Fruit fly (Drosophila melanogaster) whole organism, embryonic: ENCODE data around the gene CG10674.

Experiments
- B-H1 ChIP-seq: fragments of 200-800 bp; sonication (Bioruptor generic); IDR thresholded peaks from 3 replicates; pipeline ENCODE4 v1.3.6; 2022; ENCODE audit warnings: missing biosample characterization, missing genetic modification characterization
- BtbVII ChIP-seq: fragments of 200-800 bp; sonication (Bioruptor generic); optimal IDR thresholded peaks from 3 replicates; lab custom pipeline; 2017; ENCODE audit warnings: missing biosample characterization, mild to moderate bottlenecking, missing genetic modification characterization
- CG10959 ChIP-seq: fragments of 200-800 bp; sonication (Bioruptor generic); IDR thresholded peaks from 2 replicates; pipeline ENCODE4 v1.3.6; 2022; ENCODE audit warnings: missing biosample characterization, missing genetic modification characterization
- CG12071 ChIP-seq: fragments of 200-800 bp; sonication (Bioruptor generic); optimal IDR thresholded peaks from 3 replicates; lab custom pipeline; 2018; ENCODE audit warnings: missing biosample characterization, mild to moderate bottlenecking, missing genetic modification characterization
- CG13775 ChIP-seq: fragments of 200-800 bp; sonication (Bioruptor generic); optimal IDR thresholded peaks from 3 replicates; lab custom pipeline; 2017; ENCODE audit warnings: missing biosample characterization, mild to moderate bottlenecking, missing genetic modification characterization
- CG2678 ChIP-seq: fragments of 200-800 bp; sonication (Bioruptor generic); optimal IDR thresholded peaks from 3 replicates; lab custom pipeline; 2019; ENCODE audit warnings: missing biosample characterization, mild to moderate bottlenecking, missing genetic modification characterization, moderate library complexity
- CG3163 ChIP-seq: fragments of 200-800 bp; sonication (Bioruptor generic); optimal IDR thresholded peaks from 3 replicates; lab custom pipeline; 2016; ENCODE audit warnings: missing biosample characterization, missing genetic modification characterization
- CG4424 ChIP-seq: fragments of 200-800 bp; sonication (Bioruptor generic); optimal IDR thresholded peaks from 3 replicates; lab custom pipeline; 2016; ENCODE audit warnings: missing biosample characterization, missing genetic modification characterization
- CG6254 ChIP-seq: fragments of 200-800 bp; sonication (Bioruptor generic); optimal IDR thresholded peaks from 3 replicates; lab custom pipeline; 2017; ENCODE audit warnings: mild to moderate bottlenecking, missing biosample characterization, missing genetic modification reagents, missing genetic modification characterization
- CG6689 ChIP-seq: fragments of 200-800 bp; sonication (Bioruptor generic); IDR thresholded peaks from 2 replicates; pipeline ENCODE4 v1.3.6; 2022; ENCODE audit warnings: missing biosample characterization, missing genetic modification characterization
- CG7839 ChIP-seq: fragments of 200-800 bp; sonication (Bioruptor generic); optimal IDR thresholded peaks from 3 replicates; lab custom pipeline; 2018; ENCODE audit warnings: missing biosample characterization, mild to moderate bottlenecking, missing genetic modification characterization, moderate library complexity
- CG9437 ChIP-seq: fragments of 200-800 bp; sonication (Bioruptor generic); optimal IDR thresholded peaks from 2 replicates; lab custom pipeline; 2018; ENCODE audit warnings: missing biosample characterization, mild to moderate bottlenecking, missing genetic modification characterization
- CoRest ChIP-seq: fragments of 200-800 bp; sonication (Bioruptor generic); optimal IDR thresholded peaks from 3 replicates; lab custom pipeline; 2018; ENCODE audit warnings: missing biosample characterization, mild to moderate bottlenecking, missing genetic modification characterization, moderate library complexity
- Dbx ChIP-seq: fragments of 200-800 bp; sonication (Bioruptor generic); IDR thresholded peaks from 3 replicates; pipeline ENCODE4 v1.3.6; 2022; ENCODE audit warnings: missing biosample characterization, missing genetic modification characterization
- Dip3 ChIP-seq: fragments of 200-800 bp; sonication (Bioruptor generic); optimal IDR thresholded peaks from 3 replicates; lab custom pipeline; 2016; ENCODE audit warnings: missing biosample characterization, missing genetic modification characterization
- Drgx ChIP-seq: fragments of 200-800 bp; sonication (Bioruptor generic); IDR thresholded peaks from 2 replicates; pipeline ENCODE4 v1.3.6; 2022; ENCODE audit warnings: missing biosample characterization, missing genetic modification characterization
- GATAe ChIP-seq: fragments of 200-800 bp; sonication (Bioruptor generic); conservative IDR thresholded peaks from 2 replicates; pipeline ENCODE4 v1.3.6; 2022; ENCODE audit warnings: missing biosample characterization, missing genetic modification characterization
- Gug ChIP-seq: fragments of 200-800 bp; sonication (Bioruptor generic); IDR thresholded peaks from 4 replicates; pipeline ENCODE4 v1.3.6; 2022; ENCODE audit warnings: missing biosample characterization, missing genetic modification characterization
- Hand ChIP-seq: fragments of 200-800 bp; sonication (Bioruptor generic); optimal IDR thresholded peaks from 2 replicates; lab custom pipeline; 2017; ENCODE audit warnings: mild to moderate bottlenecking, missing biosample characterization, missing genetic modification reagents, missing genetic modification characterization
- Hr3 ChIP-seq: fragments of 200-800 bp; sonication (Bioruptor generic); optimal IDR thresholded peaks from 3 replicates; lab custom pipeline; 2016; ENCODE audit warnings: missing biosample characterization, missing genetic modification characterization
- Hr51 ChIP-seq, 2 experiments: fragments of 200-800 bp; sonication (Bioruptor generic); optimal IDR thresholded peaks; 2 replicates in 1 of 2; 3 replicates in 1 of 2; lab custom pipeline; 2016 to 2018; ENCODE audit warnings: missing biosample characterization in 2 of 2, missing genetic modification characterization in 2 of 2, mild to moderate bottlenecking in 1 of 2, moderate library complexity in 1 of 2
- Meics ChIP-seq: fragments of 200-800 bp; sonication (Bioruptor generic); optimal IDR thresholded peaks from 2 replicates; lab custom pipeline; 2017; ENCODE audit warnings: missing biosample characterization, mild to moderate bottlenecking, missing genetic modification characterization
- Nf-YC ChIP-seq: fragments of 200-800 bp; optimal IDR thresholded peaks from 3 replicates; lab custom pipeline; 2019; ENCODE audit warnings: missing biosample characterization, mild to moderate bottlenecking, missing genetic modification characterization, moderate library complexity
- Rx ChIP-seq: fragments of 200-800 bp; sonication (Bioruptor generic); IDR thresholded peaks from 2 replicates; pipeline ENCODE4 v1.3.6; 2022; ENCODE audit warnings: missing biosample characterization, missing genetic modification characterization
- Xbp1 ChIP-seq: fragments of 200-800 bp; sonication (Bioruptor generic); optimal IDR thresholded peaks from 3 replicates; lab custom pipeline; 2016; ENCODE audit warnings: missing biosample characterization, mild to moderate bottlenecking, missing genetic modification characterization
- btn ChIP-seq: fragments of 200-800 bp; sonication (Bioruptor generic); optimal IDR thresholded peaks from 2 replicates; lab custom pipeline; 2016; ENCODE audit warnings: missing biosample characterization, missing genetic modification characterization
- croc ChIP-seq: fragments of 200-800 bp; sonication (Bioruptor generic); conservative IDR thresholded peaks from 3 replicates; pipeline ENCODE4 v1.3.6; 2022; ENCODE audit warnings: missing biosample characterization, missing genetic modification characterization
- dan ChIP-seq: fragments of 200-800 bp; sonication (Bioruptor generic); IDR thresholded peaks from 2 replicates; pipeline ENCODE4 v1.3.6; 2022; ENCODE audit warnings: missing biosample characterization, missing genetic modification characterization
- dpn ChIP-seq, 2 experiments: fragments of 200-800 bp; sonication (Bioruptor generic); optimal IDR thresholded peaks; 3 replicates each; lab custom pipeline; 2016; ENCODE audit warnings: missing biosample characterization in 2 of 2, missing genetic modification characterization in 2 of 2
- dysf ChIP-seq: fragments of 200-800 bp; sonication (Bioruptor generic); IDR thresholded peaks from 3 replicates; pipeline ENCODE4 v1.3.6; 2022; ENCODE audit warnings: missing biosample characterization, missing genetic modification characterization
- fd64A ChIP-seq: fragments of 200-800 bp; sonication (Bioruptor generic); optimal IDR thresholded peaks from 3 replicates; lab custom pipeline; 2018; ENCODE audit warnings: missing biosample characterization, mild to moderate bottlenecking, missing genetic modification characterization
- gsb ChIP-seq: fragments of 200-800 bp; sonication (Bioruptor generic); IDR thresholded peaks from 2 replicates; pipeline ENCODE4 v1.3.6; 2022; ENCODE audit warnings: missing biosample characterization, missing genetic modification characterization
- gt ChIP-seq: fragments of 200-800 bp; sonication (Bioruptor generic); IDR thresholded peaks from 2 replicates; pipeline ENCODE4 v1.3.6; 2022; ENCODE audit warnings: missing biosample characterization, missing genetic modification characterization
- hbn ChIP-seq: fragments of 200-800 bp; sonication (Bioruptor generic); IDR thresholded peaks from 2 replicates; pipeline ENCODE4 v1.3.6; 2022; ENCODE audit warnings: missing biosample characterization, missing genetic modification characterization; ENCODE audit not compliant: partially characterized antibody
- hkb ChIP-seq, 2 experiments: fragments of 200-800 bp in 1 of 2; fragments of >200 bp in 1 of 2; sonication (Bioruptor generic) in 1 of 2; IDR thresholded peaks in 1 of 2; optimal IDR thresholded peaks in 1 of 2; 2 replicates each; pipeline versions ENCODE4 v1.3.6 to Lab custom; 2017 to 2022; ENCODE audit warnings: missing biosample characterization in 1 of 2, missing genetic modification characterization in 1 of 2
- insv ChIP-seq, 2 experiments: fragments of 200-800 bp; sonication (Bioruptor generic); optimal IDR thresholded peaks; 3 replicates each; lab custom pipeline; 2016 to 2018; ENCODE audit warnings: missing biosample characterization in 2 of 2, missing genetic modification characterization in 2 of 2
- jing ChIP-seq: fragments of 200-800 bp; sonication (Bioruptor generic); optimal IDR thresholded peaks from 2 replicates; lab custom pipeline; 2018; ENCODE audit warnings: missing biosample characterization, mild to moderate bottlenecking, missing genetic modification characterization
- jumu ChIP-seq: fragments of 200-800 bp; sonication (Bioruptor generic); optimal IDR thresholded peaks from 3 replicates; lab custom pipeline; 2016; ENCODE audit warnings: missing biosample characterization, missing genetic modification characterization
- lola ChIP-seq, 3 experiments: fragments of >200 bp in 2 of 3; fragments of 200-800 bp in 1 of 3; sonication (Bioruptor generic) in 1 of 3; optimal IDR thresholded peaks; 2 replicates each; lab custom pipeline; 2017 to 2019; ENCODE audit warnings: missing biosample characterization in 3 of 3, missing genetic modification characterization in 3 of 3, mild to moderate bottlenecking in 1 of 3, moderate library complexity in 1 of 3
- onecut ChIP-seq: fragments of 200-800 bp; sonication (Bioruptor generic); IDR thresholded peaks from 2 replicates; pipeline ENCODE4 v1.3.6; 2022; ENCODE audit warnings: missing biosample characterization, missing genetic modification characterization
- ranshi ChIP-seq: fragments of 200-800 bp; sonication (Bioruptor generic); IDR thresholded peaks from 2 replicates; pipeline ENCODE4 v1.3.6; 2022; ENCODE audit warnings: missing biosample characterization, missing genetic modification characterization
- salm ChIP-seq: fragments of 200-800 bp; sonication (Bioruptor generic); optimal IDR thresholded peaks from 2 replicates; lab custom pipeline; 2018; ENCODE audit warnings: missing biosample characterization, mild to moderate bottlenecking, missing genetic modification characterization
- sens ChIP-seq: fragments of 200-800 bp; sonication (Bioruptor generic); peaks from one replicate; lab custom pipeline; 2016; ENCODE audit warnings: missing biosample characterization, missing genetic modification characterization
- sr ChIP-seq: fragments of 200-800 bp; sonication (Bioruptor generic); IDR thresholded peaks from 3 replicates; pipeline ENCODE4 v1.3.6; 2022; ENCODE audit warnings: missing biosample characterization, missing genetic modification characterization
- stwl ChIP-seq: fragments of 200-800 bp; sonication (Bioruptor generic); optimal IDR thresholded peaks from 3 replicates; lab custom pipeline; 2018; ENCODE audit warnings: missing biosample characterization, mild to moderate bottlenecking, missing genetic modification characterization, moderate library complexity
- tap ChIP-seq: fragments of 200-800 bp; optimal IDR thresholded peaks from 3 replicates; lab custom pipeline; 2019; ENCODE audit warnings: missing biosample characterization, mild to moderate bottlenecking, missing genetic modification characterization, moderate library complexity
- toy ChIP-seq: fragments of 200-800 bp; sonication (Bioruptor generic); IDR thresholded peaks from 2 replicates; pipeline ENCODE4 v1.3.6; 2022; ENCODE audit warnings: missing biosample characterization, missing genetic modification characterization
- tx ChIP-seq: fragments of 200-800 bp; sonication (Bioruptor generic); optimal IDR thresholded peaks from 2 replicates; lab custom pipeline; 2016; ENCODE audit warnings: missing biosample characterization, missing genetic modification characterization
- unpg ChIP-seq: fragments of 200-800 bp; sonication (Bioruptor generic); optimal IDR thresholded peaks from 3 replicates; lab custom pipeline; 2018; ENCODE audit warnings: missing biosample characterization, mild to moderate bottlenecking, missing genetic modification characterization, moderate library complexity

CG10674 gene

dm6 chr3L:5154917-5155613, 19.0 kb upstream of the CG10674 start (continued):
- peak; percentile 70 for TF ChIP-seq Rx
- TF ChIP-seq CG12071 (GFP tag; lab: Kevin White, UChicago), result peak; percentile 64
- peak; percentile 55 for TF ChIP-seq CoRest (tag; lab: Kevin White, UChicago)
- peak; percentile 82; the same call in 1 of the 2 replicates for TF ChIP-seq CG6689
- TF ChIP-seq sens (GFP tag; lab: Kevin White, UChicago), result peak; percentile 97
- peak; percentile 84 for TF ChIP-seq Hand (GFP tag; lab: Kevin White, UChicago)
- peak; percentile 64 for TF ChIP-seq tx (GFP tag; lab: Kevin White, UChicago)
- no peak for TF ChIP-seq unpg (GFP tag; lab: Kevin White, UChicago)
- peak; percentile 52 for TF ChIP-seq CG3163
- TF ChIP-seq dpn (GFP tag; optimal IDR thresholded peaks at IDR 0.05; lab: Kevin White, UChicago), result peak; percentile 69 to 79
- peak; percentile 50 for TF ChIP-seq btn (GFP tag; lab: Kevin White, UChicago)
- TF ChIP-seq Dbx (GFP tag; lab: Robert Waterston, UW), result peak; percentile 91
- TF ChIP-seq tap (tag; lab: Kevin White, UChicago), result peak; percentile 39
- TF ChIP-seq Meics (GFP tag; lab: Kevin White, UChicago), result peak; percentile 84
- 0 out of 2 replicates have a peak, but pooled peaks have one; percentile 36 for TF ChIP-seq gt
- peak; percentile 79; the same call in 1 of the 2 replicates for TF ChIP-seq ranshi
- no peak for TF ChIP-seq salm (tag; lab: Kevin White, UChicago)
- no peak for TF ChIP-seq hbn
- peak; percentile 53; the same call in 2 of the 3 replicates for TF ChIP-seq croc
- 0 out of 2 replicates have a peak, but pooled peaks have one; percentile 41 for TF ChIP-seq GATAe (GFP tag; lab: Robert Waterston, UW)
- peak; percentile 60 for TF ChIP-seq B-H1 (GFP tag; lab: Robert Waterston, UW)
- TF ChIP-seq CG10959 (GFP tag; lab: Robert Waterston, UW), result peak; percentile 51
- TF ChIP-seq fd64A (GFP tag; lab: Kevin White, UChicago), result peak; percentile 9
- TF ChIP-seq lola (GFP tag; optimal IDR thresholded peaks at IDR 0.05; lab: Kevin White, UChicago), result no peak
- TF ChIP-seq jing (GFP tag; lab: Kevin White, UChicago), result no peak
- TF ChIP-seq CG7839 (tag; lab: Kevin White, UChicago), result peak; percentile 81
- peak; percentile 55 for TF ChIP-seq Hr3
- peak; percentile 77 for TF ChIP-seq onecut
- peak in 1 of 2 experiments; percentile 3 for TF ChIP-seq insv (GFP tag; optimal IDR thresholded peaks at IDR 0.05; lab: Kevin White, UChicago)
- peak; percentile 59 for TF ChIP-seq Dip3 (GFP tag; lab: Kevin White, UChicago)
- TF ChIP-seq dysf (GFP tag; lab: Robert Waterston, UW), result peak; percentile 88
- TF ChIP-seq BtbVII (GFP tag; lab: Kevin White, UChicago), result peak; percentile 68
- peak; percentile 85 for TF ChIP-seq CG2678 (tag; lab: Kevin White, UChicago)
- peak; percentile 20 for TF ChIP-seq CG9437
- TF ChIP-seq Hr51 (GFP tag; optimal IDR thresholded peaks at IDR 0.05; lab: Kevin White, UChicago), result peak; percentile 54 to 85
- 0 out of 2 replicates have a peak, but pooled peaks have one; percentile 17 for TF ChIP-seq dan (GFP tag; lab: Robert Waterston, UW)
- TF ChIP-seq CG4424 (GFP tag; lab: Kevin White, UChicago), result peak; percentile 65
- TF ChIP-seq jumu (GFP tag; lab: Kevin White, UChicago), result peak; percentile 68
- TF ChIP-seq toy (GFP tag; lab: Robert Waterston, UW), result peak; percentile 59
- peak; percentile 57 for TF ChIP-seq CG6254
- peak; percentile 63 for TF ChIP-seq Drgx (GFP tag; lab: Robert Waterston, UW)
- no peak for TF ChIP-seq stwl
- TF ChIP-seq hkb (optimal IDR thresholded peaks at IDR 0.05; lab: Kevin White, UChicago), result no peak
- peak; percentile 90 for TF ChIP-seq hkb (GFP tag; IDR thresholded peaks at IDR 0.05; lab: Robert Waterston, UW)
- peak; percentile 82 for TF ChIP-seq Xbp1
- peak; percentile 68 for TF ChIP-seq Gug (GFP tag; lab: Robert Waterston, UW)
- no peak for TF ChIP-seq sr (GFP tag; lab: Robert Waterston, UW)
- peak; percentile 43; the same call in 1 of the 2 replicates for TF ChIP-seq gsb (GFP tag; lab: Robert Waterston, UW)
- TF ChIP-seq CG13775 (GFP tag; lab: Kevin White, UChicago), result peak; percentile 62
- TF ChIP-seq Nf-YC (tag; lab: Kevin White, UChicago), result peak; percentile 29
